Worm (Caenorhabditis elegans) whole organism, late embryonic: ENCODE results near the gene cpg-20.

ENCODE experiments used
- C38D4.7 ChIP-seq: fragments of 200-800 bp; sonication (Bioruptor generic); optimal IDR thresholded peaks from 2 replicates; lab custom pipeline; 2018; ENCODE audit warnings: mild to moderate bottlenecking, missing genetic modification characterization, moderate library complexity, missing compliant biosample characterization
- ama-1 ChIP-seq: fragments of 150-350 bp; optimal IDR thresholded peaks from 2 replicates; lab custom pipeline; 2014
- ceh-30 ChIP-seq: fragments of 150-350 bp; optimal IDR thresholded peaks from 2 replicates; lab custom pipeline; 2014; ENCODE audit warnings: missing biosample characterization, missing genetic modification characterization
- dve-1 ChIP-seq: sonication (generic microtip); optimal IDR thresholded peaks from 2 replicates; lab custom pipeline; 2017; ENCODE audit warnings: antibody characterized with exemption, mild to moderate bottlenecking, missing genetic modification characterization, missing compliant biosample characterization
- fkh-10 ChIP-seq: fragments of 150-350 bp; optimal IDR thresholded peaks from 2 replicates; lab custom pipeline; 2014; ENCODE audit warnings: missing biosample characterization, missing genetic modification reagents, missing genetic modification characterization
- hlh-15 ChIP-seq: sonication (generic microtip); optimal IDR thresholded peaks from 2 replicates; lab custom pipeline; 2016; ENCODE audit warnings: missing genetic modification characterization, missing compliant biosample characterization
- hlh-30 ChIP-seq: sonication (generic microtip); optimal IDR thresholded peaks from 2 replicates; lab custom pipeline; 2017; ENCODE audit warnings: antibody characterized with exemption, missing genetic modification characterization, missing compliant biosample characterization; ENCODE audit not compliant: insufficient read depth
- nhr-11 ChIP-seq: fragments of 150-350 bp; optimal IDR thresholded peaks from 2 replicates; lab custom pipeline; 2014; ENCODE audit warnings: missing biosample characterization, missing genetic modification characterization
- pag-3 ChIP-seq: sonication (generic microtip); optimal IDR thresholded peaks from 2 replicates; lab custom pipeline; 2016; ENCODE audit warnings: missing compliant biosample characterization, missing genetic modification characterization, borderline replicate concordance
- pat-9 ChIP-seq: fragments of 200-800 bp; sonication (Bioruptor generic); optimal IDR thresholded peaks from 2 replicates; lab custom pipeline; 2018; ENCODE audit warnings: mild to moderate bottlenecking, missing genetic modification characterization, moderate library complexity, missing compliant biosample characterization
- pha-4 ChIP-seq: fragments of 150-350 bp; optimal IDR thresholded peaks from 2 replicates; lab custom pipeline; 2018; ENCODE audit warnings: missing biosample characterization, missing genetic modification reagents, missing genetic modification characterization
- rnt-1 ChIP-seq: sonication (generic microtip); optimal IDR thresholded peaks from 2 replicates; lab custom pipeline; 2016; ENCODE audit warnings: missing genetic modification characterization, missing compliant biosample characterization
- sox-4 ChIP-seq: sonication (generic microtip); optimal IDR thresholded peaks from 2 replicates; lab custom pipeline; 2017; ENCODE audit warnings: mild to moderate bottlenecking, missing genetic modification characterization, inconsistent platforms, missing compliant biosample characterization

ce11 chrIV:6071026-6071425 lies 5.0 kb downstream of the cpg-20 start:
- TF ChIP-seq pat-9 (no peak), ama-1 (lab: Kevin White, UChicago) (no peak), sox-4 (tag; lab: Kevin White, UChicago) (no peak), pha-4 (tag; lab: Kevin White, UChicago) (no peak), ceh-30 (tag; lab: Kevin White, UChicago) (no peak), hlh-30 (tag; lab: Kevin White, UChicago) (no peak), fkh-10 (GFP tag; lab: Kevin White, UChicago) (no peak), rnt-1 (no peak), pag-3 (no peak), dve-1 (tag; lab: Kevin White, UChicago) (no peak), nhr-11 (tag; lab: Kevin White, UChicago) (no peak), hlh-15 (tag; lab: Kevin White, UChicago) (no peak), C38D4.7 (GFP tag; lab: Kevin White, UChicago) (no peak)
